Worm (Caenorhabditis elegans) whole organism, L4 larva: Measurements from ENCODE around the gene dlc-1.
A peak's percentile ranks its signal among the peaks of the same experiment; 100 is the strongest.

ENCODE experiments used
- F10B5.3 ChIP-seq: sonication (generic microtip); optimal IDR thresholded peaks from 2 replicates; lab custom pipeline; 2016; ENCODE audit warnings: mild to moderate bottlenecking, missing genetic modification characterization, missing compliant biosample characterization
- F26F4.8 ChIP-seq: fragments of 200-800 bp; sonication (Bioruptor generic); conservative IDR thresholded peaks from 2 replicates; pipeline ENCODE4 v1.3.6; 2022; ENCODE audit warnings: missing genetic modification characterization, missing compliant biosample characterization
- F37D6.2 ChIP-seq: sonication (generic microtip); optimal IDR thresholded peaks from 2 replicates; lab custom pipeline; 2016; ENCODE audit warnings: mild to moderate bottlenecking, missing genetic modification characterization, missing compliant biosample characterization
- R02D3.7 ChIP-seq: fragments of 150-350 bp; sonication (generic microtip); optimal IDR thresholded peaks from 3 replicates; lab custom pipeline; 2014; ENCODE audit warnings: missing biosample characterization, missing genetic modification characterization
- Y105C5A.15 ChIP-seq: fragments of 200-800 bp; sonication (Bioruptor generic); IDR thresholded peaks from 2 replicates; pipeline ENCODE4 v1.3.6; 2022; ENCODE audit warnings: missing genetic modification characterization, missing compliant biosample characterization
- Y48G9A.11 ChIP-seq: fragments of 200-800 bp; sonication (Bioruptor generic); IDR thresholded peaks from 2 replicates; pipeline ENCODE4 v1.3.6; 2022; ENCODE audit warnings: missing genetic modification reagents, missing genetic modification characterization, missing compliant biosample characterization
- Y75B8A.6 ChIP-seq: fragments of 200-800 bp; sonication (Bioruptor generic); IDR thresholded peaks from 2 replicates; pipeline ENCODE4 v1.3.6; 2022; ENCODE audit warnings: missing genetic modification reagents, missing genetic modification characterization, missing compliant biosample characterization
- ZK337.2 ChIP-seq: fragments of 200-800 bp; sonication (Bioruptor generic); IDR thresholded peaks from 2 replicates; pipeline ENCODE4 v1.3.6; 2022; ENCODE audit warnings: missing genetic modification reagents, missing genetic modification characterization, missing compliant biosample characterization
- ZK546.5 ChIP-seq, 2 experiments: sonication (generic microtip); optimal IDR thresholded peaks; 2 replicates each; lab custom pipeline; 2017; ENCODE audit warnings: missing biosample characterization in 2 of 2, missing genetic modification characterization in 2 of 2
- aha-1 ChIP-seq: fragments of 150-350 bp; peaks from one replicate; lab custom pipeline; 2014; ENCODE audit warnings: missing biosample characterization, missing genetic modification characterization
- aly-2 ChIP-seq: sonication (generic microtip); optimal IDR thresholded peaks from 2 replicates; lab custom pipeline; 2018; ENCODE audit warnings: missing biosample characterization, missing genetic modification characterization
- attf-4 ChIP-seq: sonication (generic microtip); optimal IDR thresholded peaks from 3 replicates; lab custom pipeline; 2017; ENCODE audit warnings: missing biosample characterization, missing genetic modification characterization
- ceh-28 ChIP-seq: fragments of 150-350 bp; optimal IDR thresholded peaks from 2 replicates; lab custom pipeline; 2014; ENCODE audit warnings: missing biosample characterization, missing genetic modification reagents, missing genetic modification characterization
- ceh-32 ChIP-seq: sonication (generic microtip); optimal IDR thresholded peaks from 2 replicates; lab custom pipeline; 2016; ENCODE audit warnings: mild to moderate bottlenecking, missing genetic modification characterization, missing compliant biosample characterization; ENCODE audit not compliant: poor library complexity
- ceh-44 ChIP-seq: fragments of 200-800 bp; sonication (Bioruptor generic); IDR thresholded peaks from 2 replicates; pipeline ENCODE4 v1.3.6; 2022; ENCODE audit warnings: missing genetic modification reagents, missing genetic modification characterization, missing compliant biosample characterization
- ctbp-1 ChIP-seq: fragments of 200-800 bp; sonication (Bioruptor generic); IDR thresholded peaks from 2 replicates; pipeline ENCODE4 v1.3.6; 2022; ENCODE audit warnings: missing genetic modification reagents, missing genetic modification characterization, missing compliant biosample characterization
- dmd-6 ChIP-seq: fragments of 200-800 bp; sonication (Bioruptor generic); IDR thresholded peaks from 2 replicates; pipeline ENCODE4 v1.3.6; 2022; ENCODE audit warnings: missing genetic modification reagents, missing genetic modification characterization, missing compliant biosample characterization
- dmd-8 ChIP-seq: fragments of 200-800 bp; sonication (Bioruptor generic); IDR thresholded peaks from 2 replicates; pipeline ENCODE4 v1.3.6; 2022; ENCODE audit warnings: missing genetic modification characterization, missing compliant biosample characterization
- dmd-9 ChIP-seq: fragments of 200-800 bp; sonication (Bioruptor generic); IDR thresholded peaks from 2 replicates; pipeline ENCODE4 v1.3.6; 2022; ENCODE audit warnings: missing genetic modification reagents, missing genetic modification characterization, missing compliant biosample characterization
- dpl-1 ChIP-seq: fragments of 150-350 bp; optimal IDR thresholded peaks from 2 replicates; lab custom pipeline; 2014; ENCODE audit warnings: missing biosample characterization, missing genetic modification reagents, missing genetic modification characterization
- egl-27 ChIP-seq: sonication (generic microtip); optimal IDR thresholded peaks from 3 replicates; lab custom pipeline; 2017; ENCODE audit warnings: missing biosample characterization, missing genetic modification reagents, missing genetic modification characterization
- egl-43 ChIP-seq: fragments of 200-800 bp; sonication (Bioruptor generic); IDR thresholded peaks from 2 replicates; pipeline ENCODE4 v1.3.6; 2022; ENCODE audit warnings: missing genetic modification reagents, missing genetic modification characterization, missing compliant biosample characterization
- fkh-10 ChIP-seq: fragments of 150-350 bp; optimal IDR thresholded peaks from 2 replicates; lab custom pipeline; 2014; ENCODE audit warnings: missing biosample characterization, missing genetic modification reagents, missing genetic modification characterization
- hlh-11 ChIP-seq: fragments of 200-800 bp; sonication (Bioruptor generic); optimal IDR thresholded peaks from 2 replicates; lab custom pipeline; 2018; ENCODE audit warnings: mild to moderate bottlenecking, missing genetic modification characterization, missing compliant biosample characterization
- lin-15B ChIP-seq: fragments of 150-350 bp; sonication (generic microtip); optimal IDR thresholded peaks from 3 replicates; lab custom pipeline; 2014; ENCODE audit warnings: missing biosample characterization, missing genetic modification characterization
- lin-29 ChIP-seq: fragments of 200-800 bp; sonication (Bioruptor generic); IDR thresholded peaks from 2 replicates; pipeline ENCODE4 v1.3.6; 2022; ENCODE audit warnings: missing genetic modification reagents, missing genetic modification characterization, missing compliant biosample characterization
- lin-38 ChIP-seq: fragments of 200-800 bp; sonication (Bioruptor generic); IDR thresholded peaks from 2 replicates; pipeline ENCODE4 v1.3.6; 2022; ENCODE audit warnings: missing genetic modification reagents, missing genetic modification characterization, missing compliant biosample characterization
- lsy-2 ChIP-seq, 2 experiments: fragments of 150-350 bp in 1 of 2; sonication (generic microtip) in 1 of 2; optimal IDR thresholded peaks; 2 replicates each; lab custom pipeline; 2014 to 2017; ENCODE audit warnings: missing biosample characterization in 2 of 2, missing genetic modification characterization in 2 of 2
- mdl-1 ChIP-seq, 2 experiments: fragments of 150-350 bp in 1 of 2; sonication (generic microtip) in 1 of 2; optimal IDR thresholded peaks; 2 replicates each; lab custom pipeline; 2014 to 2017; ENCODE audit warnings: missing biosample characterization in 2 of 2, missing genetic modification characterization in 2 of 2
- mep-1 ChIP-seq: fragments of 150-350 bp; sonication (generic microtip); optimal IDR thresholded peaks from 3 replicates; lab custom pipeline; 2014; ENCODE audit warnings: missing biosample characterization, missing genetic modification characterization
- mes-2 ChIP-seq: sonication (generic microtip); optimal IDR thresholded peaks from 2 replicates; lab custom pipeline; 2016; ENCODE audit warnings: missing genotype, mild to moderate bottlenecking, missing genetic modification characterization, missing compliant biosample characterization; ENCODE audit not compliant: poor library complexity, severe bottlenecking
- mxl-2 ChIP-seq: fragments of 200-800 bp; sonication (Bioruptor generic); conservative IDR thresholded peaks from 2 replicates; pipeline ENCODE4 v1.3.6; 2022; ENCODE audit warnings: missing genetic modification reagents, missing genetic modification characterization, missing compliant biosample characterization
- mxl-3 ChIP-seq: fragments of 200-800 bp; sonication (Bioruptor generic); optimal IDR thresholded peaks from 2 replicates; lab custom pipeline; 2018; ENCODE audit warnings: mild to moderate bottlenecking, missing genetic modification characterization, missing compliant biosample characterization
- nhr-10 ChIP-seq: fragments of 150-350 bp; optimal IDR thresholded peaks from 2 replicates; lab custom pipeline; 2014; ENCODE audit warnings: missing biosample characterization, missing genetic modification characterization
- nhr-11 ChIP-seq: fragments of 150-350 bp; optimal IDR thresholded peaks from 2 replicates; lab custom pipeline; 2014; ENCODE audit warnings: missing biosample characterization, missing genetic modification characterization
- nhr-111 ChIP-seq: fragments of 200-800 bp; sonication (Bioruptor generic); optimal IDR thresholded peaks from 2 replicates; lab custom pipeline; 2018; ENCODE audit warnings: mild to moderate bottlenecking, missing genetic modification characterization, missing compliant biosample characterization
- nhr-6 ChIP-seq: fragments of 150-350 bp; optimal IDR thresholded peaks from 2 replicates; lab custom pipeline; 2014; ENCODE audit warnings: missing biosample characterization, missing genetic modification characterization
- pha-4 ChIP-seq, 2 experiments: fragments of 150-350 bp in 1 of 2; fragments of 200-800 bp in 1 of 2; sonication (Bioruptor generic) in 1 of 2; IDR thresholded peaks in 1 of 2; optimal IDR thresholded peaks in 1 of 2; 2 replicates each; pipeline versions ENCODE4 v1.3.6 to Lab custom; 2014 to 2022; ENCODE audit warnings: missing genetic modification characterization in 2 of 2, missing genetic modification reagents in 2 of 2, missing biosample characterization in 1 of 2, missing compliant biosample characterization in 1 of 2
- php-3 ChIP-seq: fragments of 200-800 bp; sonication (Bioruptor generic); IDR thresholded peaks from 2 replicates; pipeline ENCODE4 v1.3.6; 2022; ENCODE audit warnings: missing genetic modification reagents, missing genetic modification characterization, missing compliant biosample characterization
- set-16 ChIP-seq: fragments of 200-800 bp; sonication (Bioruptor generic); IDR thresholded peaks from 2 replicates; pipeline ENCODE4 v1.3.6; 2022; ENCODE audit warnings: missing genetic modification reagents, missing genetic modification characterization, missing compliant biosample characterization
- skn-1 ChIP-seq: fragments of 150-350 bp; optimal IDR thresholded peaks from 2 replicates; lab custom pipeline; 2014; ENCODE audit warnings: missing biosample characterization, missing genetic modification characterization
- snpc-1.2 ChIP-seq: fragments of 200-800 bp; sonication (Bioruptor generic); IDR thresholded peaks from 2 replicates; pipeline ENCODE4 v1.3.6; 2022; ENCODE audit warnings: missing genetic modification reagents, missing genetic modification characterization, missing compliant biosample characterization
- snpc-4 ChIP-seq: fragments of 150-350 bp; optimal IDR thresholded peaks from 2 replicates; lab custom pipeline; 2014; ENCODE audit warnings: missing biosample characterization, missing genetic modification characterization
- tag-97 ChIP-seq: fragments of 200-800 bp; sonication (Bioruptor generic); IDR thresholded peaks from 2 replicates; pipeline ENCODE4 v1.3.6; 2022; ENCODE audit warnings: missing genetic modification characterization, missing compliant biosample characterization
- tra-1 ChIP-seq: fragments of 200-800 bp; sonication (Bioruptor generic); IDR thresholded peaks from 2 replicates; pipeline ENCODE4 v1.3.6; 2022; ENCODE audit warnings: missing genetic modification reagents, missing genetic modification characterization, missing compliant biosample characterization
- zag-1 ChIP-seq: fragments of 150-350 bp; optimal IDR thresholded peaks from 2 replicates; lab custom pipeline; 2014; ENCODE audit warnings: missing biosample characterization, missing genetic modification characterization
- zfp-2 ChIP-seq: sonication (generic microtip); optimal IDR thresholded peaks from 2 replicates; lab custom pipeline; 2016; ENCODE audit warnings: mild to moderate bottlenecking, missing genetic modification characterization, missing compliant biosample characterization
- zfp-3 ChIP-seq: fragments of 200-800 bp; sonication (Bioruptor generic); conservative IDR thresholded peaks from 2 replicates; pipeline ENCODE4 v1.3.6; 2022; ENCODE audit warnings: missing genetic modification reagents, missing genetic modification characterization, missing compliant biosample characterization
- zip-11 ChIP-seq: fragments of 200-800 bp; sonication (Bioruptor generic); IDR thresholded peaks from 2 replicates; pipeline ENCODE4 v1.3.6; 2022; ENCODE audit warnings: missing genetic modification characterization, missing compliant biosample characterization
- zip-2 ChIP-seq: fragments of 150-350 bp; optimal IDR thresholded peaks from 2 replicates; lab custom pipeline; 2014; ENCODE audit warnings: missing biosample characterization, missing genetic modification characterization
- ztf-11 ChIP-seq: fragments of 150-350 bp; optimal IDR thresholded peaks from 2 replicates; lab custom pipeline; 2014; ENCODE audit warnings: missing biosample characterization, missing genetic modification characterization

The dlc-1 gene

DNA sequence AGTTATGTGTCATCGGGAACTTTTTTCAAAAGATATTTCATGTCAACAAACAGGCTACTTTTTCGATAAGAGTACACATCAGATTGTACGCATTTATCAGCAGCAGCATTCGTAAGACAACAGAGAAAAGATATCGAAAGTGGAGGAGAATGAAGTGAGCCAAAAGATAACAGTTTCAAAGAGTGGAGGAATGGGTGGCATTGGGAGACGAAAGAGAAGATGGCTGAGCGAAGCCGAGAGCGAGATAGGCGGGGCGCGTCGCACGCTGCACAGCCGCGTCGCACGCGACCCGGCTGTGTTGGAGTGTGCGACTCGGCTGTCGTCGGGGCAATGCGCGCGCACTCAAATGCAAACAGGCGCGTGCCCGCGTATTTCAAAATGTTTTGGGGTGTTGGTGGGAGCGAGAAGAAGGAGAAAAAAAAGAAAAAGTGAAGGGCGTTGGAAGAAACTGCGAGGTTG is 563 bp upstream of the dlc-1 start (continued):
- TF ChIP-seq nhr-10 (tag; lab: Kevin White, UChicago), result peak; percentile 63
- no peak for TF ChIP-seq ceh-28 (tag; lab: Kevin White, UChicago)
- no peak for TF ChIP-seq zip-11 (GFP tag; lab: Robert Waterston, UW)
- TF ChIP-seq ctbp-1 (GFP tag; lab: Robert Waterston, UW), result peak; percentile 89
- no peak for TF ChIP-seq nhr-111 (GFP tag; lab: Kevin White, UChicago)
- peak; percentile 91 for TF ChIP-seq nhr-6 (tag; lab: Kevin White, UChicago)
- TF ChIP-seq set-16 (GFP tag; lab: Robert Waterston, UW), result peak; percentile 100
- no peak for TF ChIP-seq dmd-9 (GFP tag; lab: Robert Waterston, UW)
- TF ChIP-seq pha-4 (GFP tag; IDR thresholded peaks at IDR 0.05; lab: Robert Waterston, UW), result no peak; the same call in none of the 2 replicates
- peak; percentile 84 for TF ChIP-seq pha-4 (tag; optimal IDR thresholded peaks at IDR 0.05; lab: Kevin White, UChicago)
- peak; percentile 95 for TF ChIP-seq aha-1
- peak; percentile 81 to 95 for TF ChIP-seq mdl-1 (tag; optimal IDR thresholded peaks at IDR 0.05; lab: Kevin White, UChicago)
- peak; percentile 75 for TF ChIP-seq dpl-1 (GFP tag; lab: Kevin White, UChicago)
- TF ChIP-seq dmd-6, result peak; percentile 95
- TF ChIP-seq F26F4.8, result no peak
- no peak for TF ChIP-seq tag-97 (GFP tag; lab: Robert Waterston, UW)
- peak; percentile 71 for TF ChIP-seq mes-2 (tag; lab: Kevin White, UChicago)
- TF ChIP-seq tra-1 (GFP tag; lab: Robert Waterston, UW), result peak; percentile 95
- TF ChIP-seq lsy-2 (tag; optimal IDR thresholded peaks at IDR 0.05; lab: Kevin White, UChicago), result peak; percentile 22 to 78
- no peak for TF ChIP-seq lin-15B (tag; lab: Kevin White, UChicago)
- TF ChIP-seq F10B5.3 (tag; lab: Kevin White, UChicago), result peak; percentile 73
- no peak for TF ChIP-seq fkh-10 (GFP tag; lab: Kevin White, UChicago)
- TF ChIP-seq Y105C5A.15 (GFP tag; lab: Robert Waterston, UW), result peak; percentile 81; the same call in 1 of the 2 replicates
- peak; percentile 47 for TF ChIP-seq F37D6.2 (tag; lab: Kevin White, UChicago)
- TF ChIP-seq snpc-4, result no peak
- peak; percentile 87; the same call in 1 of the 2 replicates for TF ChIP-seq zfp-3 (GFP tag; lab: Robert Waterston, UW)
- TF ChIP-seq mxl-3 (GFP tag; lab: Kevin White, UChicago), result peak; percentile 83
- peak; percentile 60 for TF ChIP-seq nhr-11
- TF ChIP-seq egl-43, result peak; percentile 93
- no peak for TF ChIP-seq ztf-11
- TF ChIP-seq mep-1 (tag; lab: Kevin White, UChicago), result peak; percentile 91
- TF ChIP-seq zag-1 (tag; lab: Kevin White, UChicago), result no peak
- TF ChIP-seq ZK337.2 (GFP tag; lab: Robert Waterston, UW), result no peak
- TF ChIP-seq Y75B8A.6 (GFP tag; lab: Robert Waterston, UW), result 0 out of 2 replicates have a peak, but pooled peaks have one; percentile 54
- no peak for TF ChIP-seq R02D3.7 (tag; lab: Kevin White, UChicago)
- TF ChIP-seq ceh-44 (GFP tag; lab: Robert Waterston, UW), result no peak
- peak; percentile 97 for TF ChIP-seq hlh-11 (tag; lab: Kevin White, UChicago)
- TF ChIP-seq lin-38 (GFP tag; lab: Robert Waterston, UW), result peak; percentile 84
- no peak; the same call in 1 of the 2 replicates for TF ChIP-seq mxl-2
- peak; percentile 36 for TF ChIP-seq ceh-32 (tag; lab: Kevin White, UChicago)
- no peak for TF ChIP-seq egl-27 (tag; lab: Kevin White, UChicago)
- no peak for TF ChIP-seq attf-4 (tag; lab: Kevin White, UChicago)
- TF ChIP-seq Y48G9A.11, result peak; percentile 40; the same call in 1 of the 2 replicates
- TF ChIP-seq aly-2 (tag; lab: Kevin White, UChicago), result no peak
- peak; percentile 11 for TF ChIP-seq zip-2
- no peak for TF ChIP-seq skn-1 (tag; lab: Kevin White, UChicago)
- TF ChIP-seq lin-29 (GFP tag; lab: Robert Waterston, UW), result no peak; the same call in 1 of the 2 replicates
- TF ChIP-seq snpc-1.2 (GFP tag; lab: Robert Waterston, UW), result peak; percentile 77
- TF ChIP-seq ZK546.5 (tag; optimal IDR thresholded peaks at IDR 0.05; lab: Kevin White, UChicago), result no peak
- peak; percentile 88 for TF ChIP-seq dmd-8 (GFP tag; lab: Robert Waterston, UW)
- TF ChIP-seq zfp-2 (tag; lab: Kevin White, UChicago), result peak; percentile 29
- peak; percentile 88 for TF ChIP-seq php-3
